Worm (Caenorhabditis elegans) whole organism, L4 larva: Measurements from ENCODE around the gene T07D3.4.

Source experiments
- R02D3.7 ChIP-seq: fragments of 150-350 bp; sonication (generic microtip); optimal IDR thresholded peaks from 3 replicates; lab custom pipeline; 2014; ENCODE audit warnings: missing biosample characterization, missing genetic modification characterization
- ZK546.5 ChIP-seq, 2 experiments: sonication (generic microtip); optimal IDR thresholded peaks; 2 replicates each; lab custom pipeline; 2017; ENCODE audit warnings: missing biosample characterization in 2 of 2, missing genetic modification characterization in 2 of 2
- aha-1 ChIP-seq: fragments of 150-350 bp; peaks from one replicate; lab custom pipeline; 2014; ENCODE audit warnings: missing biosample characterization, missing genetic modification characterization
- aly-2 ChIP-seq: sonication (generic microtip); optimal IDR thresholded peaks from 2 replicates; lab custom pipeline; 2018; ENCODE audit warnings: missing biosample characterization, missing genetic modification characterization
- arid-1 ChIP-seq: fragments of 200-800 bp; sonication (Bioruptor generic); conservative IDR thresholded peaks from 2 replicates; pipeline ENCODE4 v1.3.6; 2022; ENCODE audit warnings: missing genetic modification reagents, missing genetic modification characterization, missing compliant biosample characterization
- ceh-20 ChIP-seq: fragments of 200-800 bp; sonication (Bioruptor generic); IDR thresholded peaks from 2 replicates; pipeline ENCODE4 v1.3.6; 2022; ENCODE audit warnings: missing genetic modification reagents, missing genetic modification characterization, missing compliant biosample characterization
- ceh-44 ChIP-seq: fragments of 200-800 bp; sonication (Bioruptor generic); IDR thresholded peaks from 2 replicates; pipeline ENCODE4 v1.3.6; 2022; ENCODE audit warnings: missing genetic modification reagents, missing genetic modification characterization, missing compliant biosample characterization
- ceh-82 ChIP-seq: sonication (generic microtip); optimal IDR thresholded peaks from 2 replicates; lab custom pipeline; 2017; ENCODE audit warnings: missing biosample characterization, missing genetic modification characterization
- ctbp-1 ChIP-seq: fragments of 200-800 bp; sonication (Bioruptor generic); IDR thresholded peaks from 2 replicates; pipeline ENCODE4 v1.3.6; 2022; ENCODE audit warnings: missing genetic modification reagents, missing genetic modification characterization, missing compliant biosample characterization
- daf-12 ChIP-seq: fragments of 150-350 bp; optimal IDR thresholded peaks from 2 replicates; lab custom pipeline; 2014; ENCODE audit warnings: missing biosample characterization, missing genetic modification reagents, missing genetic modification characterization
- daf-16 ChIP-seq, 3 experiments: sonication (generic microtip); optimal IDR thresholded peaks; 2 replicates each; lab custom pipeline; 2016 to 2017; ENCODE audit warnings: missing genetic modification characterization in 3 of 3, missing genetic modification reagents in 3 of 3, mild to moderate bottlenecking in 2 of 3, missing compliant biosample characterization in 2 of 3, missing biosample characterization in 1 of 3, moderate library complexity in 1 of 3
- daf-19 ChIP-seq: fragments of 200-800 bp; sonication (Bioruptor generic); conservative IDR thresholded peaks from 2 replicates; pipeline ENCODE4 v1.3.6; 2022; ENCODE audit warnings: missing genetic modification characterization, missing compliant biosample characterization
- dmd-9 ChIP-seq: fragments of 200-800 bp; sonication (Bioruptor generic); IDR thresholded peaks from 2 replicates; pipeline ENCODE4 v1.3.6; 2022; ENCODE audit warnings: missing genetic modification reagents, missing genetic modification characterization, missing compliant biosample characterization
- dpl-1 ChIP-seq: fragments of 150-350 bp; optimal IDR thresholded peaks from 2 replicates; lab custom pipeline; 2014; ENCODE audit warnings: missing biosample characterization, missing genetic modification reagents, missing genetic modification characterization
- duxl-1 ChIP-seq: sonication (generic microtip); optimal IDR thresholded peaks from 2 replicates; lab custom pipeline; 2016; ENCODE audit warnings: mild to moderate bottlenecking, missing genetic modification characterization, moderate library complexity, missing compliant biosample characterization; ENCODE audit not compliant: poor library complexity
- dve-1 ChIP-seq: sonication (generic microtip); optimal IDR thresholded peaks from 2 replicates; lab custom pipeline; 2017; ENCODE audit warnings: antibody characterized with exemption, mild to moderate bottlenecking, missing genetic modification characterization, missing compliant biosample characterization; ENCODE audit not compliant: insufficient read depth
- egl-27 ChIP-seq: sonication (generic microtip); optimal IDR thresholded peaks from 3 replicates; lab custom pipeline; 2017; ENCODE audit warnings: missing biosample characterization, missing genetic modification reagents, missing genetic modification characterization
- egl-43 ChIP-seq: fragments of 200-800 bp; sonication (Bioruptor generic); IDR thresholded peaks from 2 replicates; pipeline ENCODE4 v1.3.6; 2022; ENCODE audit warnings: missing genetic modification reagents, missing genetic modification characterization, missing compliant biosample characterization
- hlh-11 ChIP-seq: fragments of 200-800 bp; sonication (Bioruptor generic); optimal IDR thresholded peaks from 2 replicates; lab custom pipeline; 2018; ENCODE audit warnings: mild to moderate bottlenecking, missing genetic modification characterization, missing compliant biosample characterization
- lin-15B ChIP-seq: fragments of 150-350 bp; sonication (generic microtip); optimal IDR thresholded peaks from 3 replicates; lab custom pipeline; 2014; ENCODE audit warnings: missing biosample characterization, missing genetic modification characterization
- lin-29 ChIP-seq: fragments of 200-800 bp; sonication (Bioruptor generic); IDR thresholded peaks from 2 replicates; pipeline ENCODE4 v1.3.6; 2022; ENCODE audit warnings: missing genetic modification reagents, missing genetic modification characterization, missing compliant biosample characterization
- lin-38 ChIP-seq: fragments of 200-800 bp; sonication (Bioruptor generic); IDR thresholded peaks from 2 replicates; pipeline ENCODE4 v1.3.6; 2022; ENCODE audit warnings: missing genetic modification reagents, missing genetic modification characterization, missing compliant biosample characterization
- lsy-2 ChIP-seq, 2 experiments: fragments of 150-350 bp in 1 of 2; sonication (generic microtip) in 1 of 2; optimal IDR thresholded peaks; 2 replicates each; lab custom pipeline; 2014 to 2017; ENCODE audit warnings: missing biosample characterization in 2 of 2, missing genetic modification characterization in 2 of 2
- mes-2 ChIP-seq: sonication (generic microtip); optimal IDR thresholded peaks from 2 replicates; lab custom pipeline; 2016; ENCODE audit warnings: missing genotype, mild to moderate bottlenecking, missing genetic modification characterization, missing compliant biosample characterization; ENCODE audit not compliant: poor library complexity, severe bottlenecking
- mxl-2 ChIP-seq: fragments of 200-800 bp; sonication (Bioruptor generic); conservative IDR thresholded peaks from 2 replicates; pipeline ENCODE4 v1.3.6; 2022; ENCODE audit warnings: missing genetic modification reagents, missing genetic modification characterization, missing compliant biosample characterization
- nhr-102 ChIP-seq: sonication (generic microtip); optimal IDR thresholded peaks from 2 replicates; lab custom pipeline; 2016; ENCODE audit warnings: mild to moderate bottlenecking, missing genetic modification characterization, moderate library complexity, missing compliant biosample characterization
- nhr-111 ChIP-seq: fragments of 200-800 bp; sonication (Bioruptor generic); optimal IDR thresholded peaks from 2 replicates; lab custom pipeline; 2018; ENCODE audit warnings: mild to moderate bottlenecking, missing genetic modification characterization, missing compliant biosample characterization
- nhr-237 ChIP-seq: sonication (generic microtip); optimal IDR thresholded peaks from 2 replicates; lab custom pipeline; 2017; ENCODE audit warnings: missing biosample characterization, missing genetic modification characterization
- nhr-48 ChIP-seq: sonication (generic microtip); optimal IDR thresholded peaks from 2 replicates; lab custom pipeline; 2016; ENCODE audit warnings: mild to moderate bottlenecking, missing genetic modification characterization, missing compliant biosample characterization
- nhr-6 ChIP-seq: fragments of 150-350 bp; optimal IDR thresholded peaks from 2 replicates; lab custom pipeline; 2014; ENCODE audit warnings: missing biosample characterization, missing genetic modification characterization
- saeg-2 ChIP-seq: fragments of 200-800 bp; sonication (Bioruptor generic); IDR thresholded peaks from 2 replicates; pipeline ENCODE4 v1.3.6; 2022; ENCODE audit warnings: missing genetic modification reagents, missing genetic modification characterization, missing compliant biosample characterization
- set-16 ChIP-seq: fragments of 200-800 bp; sonication (Bioruptor generic); IDR thresholded peaks from 2 replicates; pipeline ENCODE4 v1.3.6; 2022; ENCODE audit warnings: missing genetic modification reagents, missing genetic modification characterization, missing compliant biosample characterization
- skn-1 ChIP-seq: fragments of 150-350 bp; optimal IDR thresholded peaks from 2 replicates; lab custom pipeline; 2014; ENCODE audit warnings: missing biosample characterization, missing genetic modification characterization
- snpc-1.2 ChIP-seq: fragments of 200-800 bp; sonication (Bioruptor generic); IDR thresholded peaks from 2 replicates; pipeline ENCODE4 v1.3.6; 2022; ENCODE audit warnings: missing genetic modification reagents, missing genetic modification characterization, missing compliant biosample characterization
- snpc-4 ChIP-seq: fragments of 150-350 bp; optimal IDR thresholded peaks from 2 replicates; lab custom pipeline; 2014; ENCODE audit warnings: missing biosample characterization, missing genetic modification characterization
- tag-97 ChIP-seq: fragments of 200-800 bp; sonication (Bioruptor generic); IDR thresholded peaks from 2 replicates; pipeline ENCODE4 v1.3.6; 2022; ENCODE audit warnings: missing genetic modification characterization, missing compliant biosample characterization
- unc-62 ChIP-seq, 3 experiments: fragments of 150-350 bp in 1 of 3; sonication (generic microtip); optimal IDR thresholded peaks in 2 of 3; peaks in 1 of 3; 1 replicate in 1 of 3; 2 replicates in 2 of 3; lab custom pipeline; 2014 to 2017; ENCODE audit warnings: missing biosample characterization in 3 of 3, missing genetic modification characterization in 3 of 3, missing genetic modification reagents in 3 of 3, missing genotype in 1 of 3
- zfp-3 ChIP-seq: fragments of 200-800 bp; sonication (Bioruptor generic); conservative IDR thresholded peaks from 2 replicates; pipeline ENCODE4 v1.3.6; 2022; ENCODE audit warnings: missing genetic modification reagents, missing genetic modification characterization, missing compliant biosample characterization
- zip-11 ChIP-seq: fragments of 200-800 bp; sonication (Bioruptor generic); IDR thresholded peaks from 2 replicates; pipeline ENCODE4 v1.3.6; 2022; ENCODE audit warnings: missing genetic modification characterization, missing compliant biosample characterization

T07D3.4 gene

DNA sequence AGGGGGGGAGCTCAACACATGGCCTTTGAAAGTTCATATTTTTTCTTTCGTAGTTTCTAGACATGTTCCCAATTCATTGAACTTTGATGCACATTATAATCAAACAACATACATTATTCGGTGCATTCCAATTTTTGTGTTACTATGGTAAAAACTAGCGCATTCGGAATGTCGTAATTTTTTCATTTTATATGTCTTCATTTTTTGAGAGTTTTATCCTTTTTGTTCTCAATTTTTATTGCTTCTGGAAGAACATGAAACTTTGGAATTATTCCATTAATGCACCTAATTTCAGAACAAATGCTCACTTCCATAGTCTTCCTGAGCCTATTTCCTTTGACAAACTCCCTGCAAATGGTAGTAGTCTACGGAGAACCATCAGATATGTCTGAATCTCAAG is 13.5 kb downstream of the T07D3.4 start, which contains the start of gene T07D3.2:
T07D3.2 (plus strand) TSS at position 301 of the 400 bp plus-strand sequence.
- TF ChIP-seq ctbp-1 (GFP tag; lab: Robert Waterston, UW) = no peak
- TF ChIP-seq unc-62 (GFP tag; optimal IDR thresholded peaks at IDR 0.05 in 1 of 2; lab: Kevin White, UChicago) = peak in 1 of 2 experiments; percentile 21
- TF ChIP-seq unc-62 (tag; optimal IDR thresholded peaks at IDR 0.05; lab: Kevin White, UChicago) = no peak
- no peak for TF ChIP-seq aly-2 (tag; lab: Kevin White, UChicago)
- TF ChIP-seq duxl-1 (tag; lab: Kevin White, UChicago) = no peak

DNA sequence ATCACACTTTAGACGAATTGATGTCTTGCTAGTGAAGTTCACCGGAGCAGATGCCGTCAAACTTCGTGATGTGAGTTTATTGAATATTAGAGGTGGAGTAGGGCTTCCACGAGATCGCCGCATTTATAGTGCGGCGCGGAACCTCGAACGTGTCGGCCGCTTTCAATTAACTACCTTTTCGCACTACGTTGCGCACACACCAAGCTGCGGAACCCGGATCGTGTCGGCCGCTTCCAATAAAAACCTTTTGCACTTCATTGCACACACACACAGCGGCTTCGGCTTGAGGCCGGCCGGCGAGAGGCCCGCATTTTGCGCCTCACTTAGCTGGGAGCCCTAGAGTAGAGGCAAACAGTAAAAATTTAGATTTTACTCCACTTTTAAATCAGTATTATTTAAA is 17.2 kb downstream of the T07D3.4 start:
- TF ChIP-seq set-16 (GFP tag; lab: Robert Waterston, UW) = peak; percentile 46
- TF ChIP-seq snpc-4 (tag; lab: Kevin White, UChicago) = peak; percentile 25
- no peak for TF ChIP-seq mxl-2 (GFP tag; lab: Robert Waterston, UW)

DNA sequence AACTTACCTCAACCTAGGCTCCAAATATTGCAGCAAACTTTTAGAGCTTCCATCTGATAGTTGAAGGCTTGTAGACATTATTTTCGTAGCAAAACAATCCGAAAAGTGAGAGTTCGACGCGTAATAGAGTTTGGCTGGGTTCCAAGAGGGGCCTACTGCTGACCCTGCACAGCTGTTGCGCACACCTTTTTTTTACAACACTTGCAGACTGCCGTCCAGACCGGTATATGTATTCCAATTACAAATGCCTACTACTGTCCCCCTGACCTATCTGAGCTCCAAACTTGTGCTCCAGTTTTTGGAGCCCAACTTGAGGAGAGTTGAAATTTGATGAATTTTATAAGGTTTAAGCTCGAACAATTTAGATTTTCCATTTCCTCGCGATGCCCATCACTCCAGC is 21.4 kb downstream of the T07D3.4 start, which contains the start of the genes fbxc-24 and fbxc-27:
fbxc-24 (minus strand) TSS at position 101 of the 400 bp plus-strand sequence.
fbxc-27 (plus strand) TSS at position 216 of the 400 bp plus-strand sequence.
- TF ChIP-seq ZK546.5 (tag; optimal IDR thresholded peaks at IDR 0.05; lab: Kevin White, UChicago) (no peak), lin-15B (no peak), set-16 (GFP tag; lab: Robert Waterston, UW) (no peak), daf-19 (no peak), ceh-82 (tag; lab: Kevin White, UChicago) (no peak), snpc-4 (tag; lab: Kevin White, UChicago) (no peak), dmd-9 (GFP tag; lab: Robert Waterston, UW) (no peak), tag-97 (GFP tag; lab: Robert Waterston, UW) (no peak), ceh-44 (no peak), hlh-11 (tag; lab: Kevin White, UChicago) (no peak), skn-1 (tag; lab: Kevin White, UChicago) (no peak), lsy-2 (tag; optimal IDR thresholded peaks at IDR 0.05; lab: Kevin White, UChicago) (no peak), nhr-48 (no peak)

DNA sequence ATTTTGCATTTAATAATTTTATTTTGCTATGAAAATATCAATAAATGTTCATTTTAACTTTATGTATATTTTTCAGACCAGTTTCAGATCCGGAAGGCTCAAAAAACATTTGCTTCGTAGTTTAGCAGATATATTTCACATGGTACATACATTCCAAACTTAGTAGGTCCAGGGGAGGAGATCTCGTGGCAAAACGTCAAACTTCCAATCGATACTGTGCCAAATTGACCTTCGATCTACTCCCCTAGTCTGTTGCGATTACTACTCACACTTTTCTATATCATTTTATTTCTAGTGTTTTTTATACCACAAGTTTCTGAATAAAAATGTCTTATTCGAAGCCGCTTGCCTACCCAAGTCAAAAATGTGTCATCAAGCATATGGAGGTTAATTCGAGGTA is 23.6 kb downstream of the T07D3.4 start, which contains the start of gene fbxc-31:
fbxc-31 (plus strand) TSS at position 301 of the 400 bp plus-strand sequence.
- TF ChIP-seq saeg-2 (GFP tag; lab: Robert Waterston, UW) (no peak), nhr-102 (no peak), nhr-111 (no peak), egl-27 (tag; lab: Kevin White, UChicago) (no peak), R02D3.7 (tag; lab: Kevin White, UChicago) (no peak), zip-11 (no peak), daf-12 (tag; lab: Kevin White, UChicago) (no peak), egl-43 (no peak), snpc-1.2 (GFP tag; lab: Robert Waterston, UW) (no peak), lin-29 (no peak), daf-16 (GFP tag; optimal IDR thresholded peaks at IDR 0.05; lab: Kevin White, UChicago) (no peak), daf-16 (tag; optimal IDR thresholded peaks at IDR 0.05; lab: Kevin White, UChicago) (no peak)
- TF ChIP-seq, all 104 proteins: peak for 0

DNA sequence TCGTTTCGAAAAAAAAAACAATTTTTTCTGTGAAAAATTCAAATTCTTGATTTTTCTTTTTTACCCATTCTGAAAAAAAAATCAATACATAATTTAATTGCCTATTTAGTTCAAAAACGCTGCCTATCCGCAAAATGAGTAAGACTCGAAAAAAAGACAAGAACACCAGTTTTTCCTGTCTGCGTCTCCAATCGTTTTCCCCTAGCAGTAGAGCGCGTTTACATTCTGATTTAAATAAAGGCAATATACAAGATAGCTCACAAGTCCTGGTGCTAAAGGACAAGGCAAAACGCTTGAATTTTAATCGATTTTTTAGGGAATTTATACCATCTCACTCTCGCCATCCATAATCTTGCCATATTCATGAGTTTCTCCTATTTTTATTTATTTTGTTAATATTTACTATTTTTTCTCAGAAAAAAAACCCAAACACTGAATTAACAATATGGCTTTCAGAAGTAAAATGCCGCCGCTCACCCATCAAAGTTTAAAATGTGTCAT is 25.2 kb downstream of the T07D3.4 start, which contains the start of gene fbxc-33:
fbxc-33 (plus strand) TSS at position 451 of the 501 bp plus-strand sequence.
- TF ChIP-seq dve-1 (tag; lab: Kevin White, UChicago) = no peak
- peak; percentile 33 for TF ChIP-seq mes-2 (tag; lab: Kevin White, UChicago)
- no peak for TF ChIP-seq ceh-44
- peak; percentile 19 for TF ChIP-seq nhr-6
- no peak for TF ChIP-seq aha-1 (tag; lab: Kevin White, UChicago)
- TF ChIP-seq ZK546.5 (tag; optimal IDR thresholded peaks at IDR 0.05; lab: Kevin White, UChicago) = no peak
- TF ChIP-seq nhr-237 = no peak
- TF ChIP-seq dpl-1 (GFP tag; lab: Kevin White, UChicago) = peak; percentile 41
- no peak for TF ChIP-seq arid-1 (GFP tag; lab: Robert Waterston, UW)
- no peak for TF ChIP-seq egl-27 (tag; lab: Kevin White, UChicago)
- peak; percentile 81; the same call in 1 of the 2 replicates for TF ChIP-seq lin-38 (GFP tag; lab: Robert Waterston, UW)
- no peak for TF ChIP-seq ceh-20 (GFP tag; lab: Robert Waterston, UW)
- no peak for TF ChIP-seq zfp-3 (GFP tag; lab: Robert Waterston, UW)
